Worm (Caenorhabditis elegans) whole organism, mixed stage, embryonic: Measurements from ENCODE around the gene srt-43.

Experiments
- M03D4.4 ChIP-seq: sonication (generic microtip); optimal IDR thresholded peaks from 2 replicates; lab custom pipeline; 2017; ENCODE audit warnings: mild to moderate bottlenecking, missing genetic modification characterization, missing compliant biosample characterization
- bed-3 ChIP-seq: fragments of 200-800 bp; sonication (Bioruptor generic); optimal IDR thresholded peaks from 3 replicates; lab custom pipeline; 2018; ENCODE audit warnings: mild to moderate bottlenecking, missing genetic modification characterization, moderate library complexity, missing compliant biosample characterization
- ceh-43 ChIP-seq: fragments of 200-800 bp; sonication (Bioruptor generic); optimal IDR thresholded peaks from 2 replicates; lab custom pipeline; 2018; ENCODE audit warnings: mild to moderate bottlenecking, missing genetic modification characterization, moderate library complexity, missing compliant biosample characterization
- ceh-83 ChIP-seq: fragments of 200-800 bp; sonication (Bioruptor generic); optimal IDR thresholded peaks from 2 replicates; lab custom pipeline; 2018; ENCODE audit warnings: mild to moderate bottlenecking, missing genetic modification characterization, missing compliant biosample characterization
- cnd-1 ChIP-seq: fragments of 200-800 bp; sonication (Bioruptor generic); optimal IDR thresholded peaks from 2 replicates; lab custom pipeline; 2018; ENCODE audit warnings: mild to moderate bottlenecking, missing genetic modification characterization, missing compliant biosample characterization
- drap-1 ChIP-seq: fragments of 200-800 bp; sonication (Bioruptor generic); optimal IDR thresholded peaks from 3 replicates; lab custom pipeline; 2018; ENCODE audit warnings: mild to moderate bottlenecking, missing genetic modification characterization, missing compliant biosample characterization
- elt-1 ChIP-seq: sonication (generic microtip); optimal IDR thresholded peaks from 2 replicates; lab custom pipeline; 2017; ENCODE audit warnings: missing genetic modification characterization, mild to moderate bottlenecking, missing compliant biosample characterization, antibody characterized with exemption, moderate library complexity, borderline replicate concordance; ENCODE audit not compliant: insufficient read depth
- elt-3 ChIP-seq: fragments of 150-350 bp; optimal IDR thresholded peaks from 2 replicates; lab custom pipeline; 2014; ENCODE audit warnings: missing biosample characterization, missing genetic modification characterization
- flh-1 ChIP-seq: fragments of 200-800 bp; sonication (Bioruptor generic); optimal IDR thresholded peaks from 2 replicates; lab custom pipeline; 2018; ENCODE audit warnings: mild to moderate bottlenecking, missing genetic modification characterization, moderate library complexity, missing compliant biosample characterization
- ham-2 ChIP-seq: fragments of 200-800 bp; sonication (Bioruptor generic); optimal IDR thresholded peaks from 2 replicates; lab custom pipeline; 2018; ENCODE audit warnings: mild to moderate bottlenecking, missing genetic modification characterization, missing compliant biosample characterization
- hlh-1 ChIP-seq: fragments of 150-350 bp; optimal IDR thresholded peaks from 2 replicates; lab custom pipeline; 2014; ENCODE audit warnings: missing biosample characterization, missing genetic modification reagents, missing genetic modification characterization
- lin-13 ChIP-seq: fragments of 150-350 bp; optimal IDR thresholded peaks from 2 replicates; lab custom pipeline; 2014; ENCODE audit warnings: missing biosample characterization, missing genetic modification characterization
- lin-32 ChIP-seq: fragments of 200-800 bp; sonication (Bioruptor generic); optimal IDR thresholded peaks from 2 replicates; lab custom pipeline; 2018; ENCODE audit warnings: mild to moderate bottlenecking, missing genetic modification characterization, missing compliant biosample characterization
- lsy-2 ChIP-seq: fragments of 150-350 bp; optimal IDR thresholded peaks from 2 replicates; lab custom pipeline; 2014; ENCODE audit warnings: missing biosample characterization, missing genetic modification characterization
- mab-5 ChIP-seq: fragments of 150-350 bp; optimal IDR thresholded peaks from 2 replicates; lab custom pipeline; 2014; ENCODE audit warnings: missing biosample characterization, missing genetic modification characterization
- mep-1 ChIP-seq: fragments of 150-350 bp; optimal IDR thresholded peaks from 2 replicates; lab custom pipeline; 2017; ENCODE audit warnings: missing biosample characterization, missing genetic modification reagents, missing genetic modification characterization, inconsistent platforms
- mls-2 ChIP-seq: sonication (generic microtip); optimal IDR thresholded peaks from 2 replicates; lab custom pipeline; 2016; ENCODE audit warnings: mild to moderate bottlenecking, missing genetic modification characterization, moderate library complexity, missing compliant biosample characterization
- nhr-12 ChIP-seq: fragments of 150-350 bp; optimal IDR thresholded peaks from 2 replicates; lab custom pipeline; 2014; ENCODE audit warnings: missing biosample characterization, missing genetic modification characterization
- nhr-2 ChIP-seq: fragments of 150-350 bp; optimal IDR thresholded peaks from 2 replicates; lab custom pipeline; 2014; ENCODE audit warnings: missing biosample characterization, missing genetic modification characterization
- nhr-28 ChIP-seq: fragments of 150-350 bp; optimal IDR thresholded peaks from 2 replicates; lab custom pipeline; 2014; ENCODE audit warnings: missing biosample characterization, missing genetic modification characterization
- pha-4 ChIP-seq: fragments of 150-350 bp; optimal IDR thresholded peaks from 2 replicates; lab custom pipeline; 2018; ENCODE audit warnings: missing biosample characterization, missing genetic modification reagents, missing genetic modification characterization
- sem-2 ChIP-seq: fragments of 200-800 bp; sonication (Bioruptor generic); optimal IDR thresholded peaks from 2 replicates; lab custom pipeline; 2018; ENCODE audit warnings: mild to moderate bottlenecking, missing genetic modification characterization, missing compliant biosample characterization
- snpc-4 ChIP-seq: fragments of 150-350 bp; optimal IDR thresholded peaks from 2 replicates; lab custom pipeline; 2014; ENCODE audit warnings: missing biosample characterization, missing genetic modification characterization
- sptf-1 ChIP-seq: sonication (generic microtip); optimal IDR thresholded peaks from 2 replicates; lab custom pipeline; 2017; ENCODE audit warnings: mild to moderate bottlenecking, missing genetic modification characterization, moderate library complexity, missing compliant biosample characterization
- tbx-8 ChIP-seq: fragments of 200-800 bp; sonication (Bioruptor generic); optimal IDR thresholded peaks from 2 replicates; lab custom pipeline; 2018; ENCODE audit warnings: mild to moderate bottlenecking, missing genetic modification characterization, moderate library complexity, missing compliant biosample characterization
- unc-120 ChIP-seq: sonication (generic microtip); optimal IDR thresholded peaks from 2 replicates; lab custom pipeline; 2017; ENCODE audit warnings: missing genetic modification characterization, missing compliant biosample characterization; ENCODE audit not compliant: poor library complexity, severe bottlenecking
- unc-39 ChIP-seq: fragments of 150-350 bp; optimal IDR thresholded peaks from 2 replicates; lab custom pipeline; 2014; ENCODE audit warnings: missing biosample characterization, missing genetic modification characterization
- unc-62 ChIP-seq: fragments of 150-350 bp; optimal IDR thresholded peaks from 2 replicates; lab custom pipeline; 2014; ENCODE audit warnings: missing biosample characterization, missing genetic modification reagents, missing genetic modification characterization
- zip-8 ChIP-seq: fragments of 150-350 bp; optimal IDR thresholded peaks from 2 replicates; lab custom pipeline; 2014; ENCODE audit warnings: missing biosample characterization, missing genetic modification characterization
- ztf-11 ChIP-seq: fragments of 150-350 bp; optimal IDR thresholded peaks from 2 replicates; lab custom pipeline; 2014; ENCODE audit warnings: missing biosample characterization, missing genetic modification characterization

Gene srt-43

DNA sequence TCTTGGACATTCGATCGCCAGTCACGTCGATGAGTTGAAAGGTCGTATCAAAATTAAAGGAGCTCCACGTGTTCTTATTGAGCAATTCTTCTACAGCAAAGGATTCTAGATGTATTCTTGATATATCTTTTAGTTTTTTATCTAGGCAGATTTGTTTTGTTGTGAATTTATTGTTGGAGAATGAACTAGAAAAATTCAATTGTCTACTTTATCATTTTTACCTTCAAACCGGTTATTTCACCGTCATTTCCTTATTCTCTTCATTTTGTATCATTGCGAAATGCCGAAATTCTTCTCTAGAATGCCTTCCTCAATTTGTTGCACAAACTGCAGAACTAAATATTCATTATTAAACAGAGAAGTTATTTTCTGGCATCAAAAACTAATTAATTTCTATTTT is 39.8 kb upstream of the srt-43 start, which contains the start of gene R11D1.10:
Gene R11D1.10, plus strand, starts transcription at position 301 of the 400 bp plus-strand sequence.
- no peak for TF ChIP-seq ztf-11 (tag; lab: Kevin White, UChicago)
- TF ChIP-seq unc-39 (tag; lab: Kevin White, UChicago) = no peak
- TF ChIP-seq lin-13 (tag; lab: Kevin White, UChicago) = no peak
- TF ChIP-seq elt-3 (tag; lab: Kevin White, UChicago) = no peak
- no peak for TF ChIP-seq bed-3 (GFP tag; lab: Kevin White, UChicago)
- TF ChIP-seq sptf-1 (tag; lab: Kevin White, UChicago) = no peak
- TF ChIP-seq elt-1 (tag; lab: Kevin White, UChicago) = no peak
- no peak for TF ChIP-seq nhr-28 (tag; lab: Kevin White, UChicago)
- TF ChIP-seq drap-1 (GFP tag; lab: Kevin White, UChicago) = no peak
- no peak for TF ChIP-seq unc-62 (GFP tag; lab: Kevin White, UChicago)
- TF ChIP-seq pha-4 (tag; lab: Kevin White, UChicago) = no peak
- TF ChIP-seq cnd-1 (tag; lab: Kevin White, UChicago) = no peak

DNA sequence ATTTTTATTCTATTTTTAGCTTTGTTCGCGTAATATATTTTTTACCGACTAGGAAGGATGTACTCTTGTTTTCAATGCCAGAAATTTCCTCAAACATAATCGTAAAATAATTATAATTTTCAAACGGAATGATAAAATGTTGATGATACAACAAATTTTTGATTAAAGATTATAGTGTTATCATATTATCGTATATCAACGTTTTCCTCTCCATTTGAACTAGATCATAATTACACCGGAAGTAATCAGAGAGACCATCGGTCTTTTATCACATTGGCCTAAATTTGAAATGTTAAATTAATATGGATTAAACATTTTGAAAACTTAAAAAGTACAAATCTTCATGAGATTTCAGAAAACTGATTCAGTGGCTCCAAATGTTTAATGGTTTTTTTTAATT is 36.3 kb upstream of the srt-43 start:
- TF ChIP-seq elt-1 (tag; lab: Kevin White, UChicago) (no peak), flh-1 (GFP tag; lab: Kevin White, UChicago) (no peak), bed-3 (GFP tag; lab: Kevin White, UChicago) (no peak), nhr-12 (tag; lab: Kevin White, UChicago) (no peak), snpc-4 (tag; lab: Kevin White, UChicago) (no peak), nhr-2 (tag; lab: Kevin White, UChicago) (no peak), ceh-83 (no peak), M03D4.4 (tag; lab: Kevin White, UChicago) (no peak), unc-62 (GFP tag; lab: Kevin White, UChicago) (no peak), mls-2 (no peak), unc-39 (tag; lab: Kevin White, UChicago) (no peak), mab-5 (no peak), mep-1 (no peak), hlh-1 (tag; lab: Kevin White, UChicago) (no peak)

DNA sequence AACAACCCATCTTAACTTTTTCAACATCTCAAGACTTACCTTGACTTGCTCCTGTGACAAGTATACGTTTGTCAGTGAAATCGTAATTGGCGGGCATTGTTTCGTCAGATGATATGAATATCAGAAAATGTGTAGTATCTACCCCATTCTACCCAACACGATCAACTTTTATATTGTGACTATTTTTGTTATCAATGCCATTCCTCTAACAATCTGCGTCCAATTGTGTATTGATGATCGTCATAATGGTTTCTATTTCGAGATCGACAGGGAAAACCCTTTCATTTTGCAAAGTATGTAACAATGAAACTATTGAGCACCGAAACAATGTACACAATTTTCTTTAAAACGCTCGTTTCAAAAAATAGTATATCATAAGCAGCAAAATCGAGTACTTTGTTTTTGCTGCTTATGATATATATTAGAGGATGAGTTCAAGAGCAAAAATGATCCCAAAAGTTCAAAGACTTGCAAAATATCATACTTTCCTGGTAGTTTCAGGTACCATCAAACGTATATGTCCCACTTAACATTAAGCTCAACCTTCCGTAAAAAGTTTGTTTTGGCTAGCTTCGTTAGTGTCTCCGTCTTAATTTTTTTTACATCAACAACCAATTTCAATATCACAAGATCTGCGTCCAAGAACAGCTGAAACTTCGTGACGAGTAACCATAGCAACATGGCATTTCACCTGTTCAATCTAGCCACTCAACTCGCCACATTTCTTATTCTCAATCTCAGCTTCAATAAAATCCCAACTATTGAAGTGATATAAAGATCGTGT is 35.4 kb upstream of the srt-43 start, which contains the start of the genes dhs-21 and xbx-9:
Gene dhs-21, minus strand, starts transcription at position 181 of the 784 bp plus-strand sequence.
Gene xbx-9, plus strand, starts transcription at position 734 of the 784 bp plus-strand sequence.
- TF ChIP-seq tbx-8 = no peak
- TF ChIP-seq mab-5 = no peak
- no peak for TF ChIP-seq zip-8 (tag; lab: Kevin White, UChicago)
- no peak for TF ChIP-seq mep-1
- no peak for TF ChIP-seq ceh-43 (GFP tag; lab: Kevin White, UChicago)
- TF ChIP-seq, all 35 proteins: peak for 0

ce11 chrV:12736166-12736753 is 32.8 kb upstream of the srt-43 start, which contains the start of gene cky-1:
TSS of gene cky-1 (plus strand) at chrV:12736703.
- TF ChIP-seq unc-120 (tag; lab: Kevin White, UChicago) (no peak), sem-2 (no peak), zip-8 (tag; lab: Kevin White, UChicago) (peak; percentile 32), tbx-8 (no peak), lin-32 (GFP tag; lab: Kevin White, UChicago) (no peak), ham-2 (GFP tag; lab: Kevin White, UChicago) (peak; percentile 26), flh-1 (GFP tag; lab: Kevin White, UChicago) (no peak), unc-39 (tag; lab: Kevin White, UChicago) (no peak), bed-3 (GFP tag; lab: Kevin White, UChicago) (no peak), nhr-28 (tag; lab: Kevin White, UChicago) (no peak), mep-1 (no peak), nhr-2 (tag; lab: Kevin White, UChicago) (no peak), lsy-2 (tag; lab: Kevin White, UChicago) (no peak)
